Fruit fly (Drosophila melanogaster) whole organism, wandering third instar larva: ENCODE measurements around the gene CG3566.

Experiments
- CG9705 ChIP-seq: fragments of 200-800 bp; sonication (Bioruptor generic); optimal IDR thresholded peaks from 2 replicates; lab custom pipeline; 2018; ENCODE audit warnings: missing biosample characterization, mild to moderate bottlenecking, missing genetic modification characterization
- Dfd ChIP-seq: fragments of >200 bp; optimal IDR thresholded peaks from 2 replicates; lab custom pipeline; 2017; ENCODE audit warnings: missing biosample characterization, missing genetic modification characterization
- Dif ChIP-seq: fragments of 200-275, 200-300 bp; sonication (Bioruptor generic); optimal IDR thresholded peaks from 2 replicates; lab custom pipeline; 2018; ENCODE audit warnings: missing biosample characterization, missing genetic modification characterization; ENCODE audit not compliant: partially characterized antibody
- Myc ChIP-seq: fragments of >200 bp; optimal IDR thresholded peaks from 2 replicates; lab custom pipeline; 2017
- N ChIP-seq: fragments of >200 bp; optimal IDR thresholded peaks from 2 replicates; lab custom pipeline; 2018; ENCODE audit warnings: missing biosample characterization, missing external identifiers, missing genetic modification characterization
- Vsx2 ChIP-seq: fragments of 200-300, 225-300 bp; sonication (Bioruptor generic); optimal IDR thresholded peaks from 2 replicates; lab custom pipeline; 2018; ENCODE audit warnings: missing biosample characterization, missing genetic modification characterization; ENCODE audit not compliant: partially characterized antibody
- brk ChIP-seq: fragments of 200-800 bp; sonication (Bioruptor generic); optimal IDR thresholded peaks from 2 replicates; lab custom pipeline; 2016; ENCODE audit warnings: missing biosample characterization, mild to moderate bottlenecking, missing genetic modification characterization
- psq ChIP-seq: fragments of 200-800 bp; sonication (Bioruptor generic); optimal IDR thresholded peaks from 3 replicates; lab custom pipeline; 2017; ENCODE audit warnings: missing biosample characterization, mild to moderate bottlenecking, missing genetic modification characterization, moderate library complexity
- woc ChIP-seq: sonication (Bioruptor generic); optimal IDR thresholded peaks from 2 replicates; lab custom pipeline; 2016; ENCODE audit warnings: missing biosample characterization, mild to moderate bottlenecking, missing genetic modification characterization

DNA sequence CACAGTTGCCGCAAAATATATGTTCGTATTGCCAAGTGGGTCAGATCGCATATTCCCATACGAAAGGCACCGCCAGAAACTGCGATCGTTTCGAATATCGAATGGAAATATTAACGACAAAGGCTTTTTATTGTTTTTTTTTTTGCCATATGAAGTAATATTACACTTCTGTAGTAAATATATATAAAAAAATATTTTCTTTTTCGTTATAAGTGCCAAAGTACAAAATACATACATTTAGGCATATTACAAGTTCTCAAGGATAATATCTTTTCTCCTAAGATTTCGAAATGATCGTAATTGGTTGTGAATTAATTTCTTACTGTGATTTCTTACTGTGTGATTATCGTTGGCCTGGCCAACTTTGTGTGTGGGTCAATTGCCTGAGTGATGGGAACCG is 27.7 kb upstream of the CG3566 start:
- TF ChIP-seq psq (GFP tag; lab: Kevin White, UChicago) (no peak), Vsx2 (GFP tag; lab: Kevin White, UChicago) (no peak), Dfd (GFP tag; lab: Kevin White, UChicago) (no peak), woc (GFP tag; lab: Kevin White, UChicago) (no peak), Myc (lab: Kevin White, UChicago) (no peak), CG9705 (no peak), Dif (GFP tag; lab: Kevin White, UChicago) (no peak), N (GFP tag; lab: Kevin White, UChicago) (no peak), brk (no peak)
